Worm (Caenorhabditis elegans): Measurements from ENCODE around the gene ZC190.6.

Gene ZC190.6

ce11 chrV:8631277-8631765, 45.8 kb downstream of the ZC190.6 start, which contains the start of gene atg-18 (continued):
- TF ChIP-seq lin-39 (tag; optimal IDR thresholded peaks at IDR 0.05): peak; percentile 26
- TF ChIP-seq ceh-90 (tag; optimal IDR thresholded peaks at IDR 0.05): no peak
- TF ChIP-seq pag-3 (tag; optimal IDR thresholded peaks at IDR 0.05; ENCODE audit: borderline replicate concordance, insufficient read depth): no peak
- TF ChIP-seq nhr-47 (tag; optimal IDR thresholded peaks at IDR 0.05): peak; percentile 79
- no peak for TF ChIP-seq hlh-17 (GFP tag; optimal IDR thresholded peaks at IDR 0.05; ENCODE audit: borderline replicate concordance)
- peak; percentile 59 for TF ChIP-seq grh-1 (GFP tag; IDR thresholded peaks at IDR 0.05)
- TF ChIP-seq mef-2 (tag; optimal IDR thresholded peaks at IDR 0.05): peak; percentile 4

DNA sequence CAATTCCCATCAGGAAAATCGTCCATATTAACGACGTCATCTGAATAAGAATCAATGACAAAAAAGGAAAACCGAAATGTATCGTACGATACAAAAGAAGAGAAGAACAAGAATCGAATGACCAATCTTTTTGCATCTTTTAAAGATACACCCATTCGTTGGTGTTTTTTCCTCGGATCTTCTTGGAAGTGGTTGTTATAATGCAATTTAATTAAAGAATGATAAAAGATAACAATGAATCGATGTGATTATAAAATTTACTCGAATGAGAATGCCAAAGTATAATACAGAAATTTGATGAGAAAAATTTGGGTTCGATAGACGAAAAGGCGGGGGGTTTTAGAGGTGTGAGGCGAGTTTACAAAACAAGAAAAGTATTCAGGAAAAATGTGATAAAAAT, 48.1 kb downstream of the ZC190.6 start, which contains the start of gene F41E6.12:
F41E6.12 (minus strand) TSS at position 101 of the 400 bp plus-strand sequence.
- TF ChIP-seq mep-1 (tag; optimal IDR thresholded peaks at IDR 0.05) (no peak), blmp-1 (tag; optimal IDR thresholded peaks at IDR 0.05) (peak; percentile 21), ama-1 (optimal IDR thresholded peaks at IDR 0.05) (peak; percentile 50), nhr-85 (tag) (peak; percentile 49), egl-13 (tag; optimal IDR thresholded peaks at IDR 0.05) (no peak), efl-1 (optimal IDR thresholded peaks at IDR 0.05) (no peak), efl-1 (GFP tag; optimal IDR thresholded peaks at IDR 0.05 in 1 of 2) (peak in 1 of 2 experiments; percentile 37)

ce11 chrV:8627580-8627979, 49.5 kb downstream of the ZC190.6 start:
- TF ChIP-seq ceh-90 (tag; optimal IDR thresholded peaks at IDR 0.05) (no peak), efl-1 (optimal IDR thresholded peaks at IDR 0.05) (no peak), efl-1 (GFP tag; optimal IDR thresholded peaks at IDR 0.05 in 1 of 2) (peak in 1 of 2 experiments; percentile 48), nhr-84 (tag; optimal IDR thresholded peaks at IDR 0.05) (no peak), ces-1 (GFP tag; optimal IDR thresholded peaks at IDR 0.05) (no peak), nhr-85 (tag) (no peak), ets-5 (GFP tag; IDR thresholded peaks at IDR 0.05) (no peak), pag-3 (tag; optimal IDR thresholded peaks at IDR 0.05; ENCODE audit: borderline replicate concordance, insufficient read depth) (no peak), aha-1 (tag; optimal IDR thresholded peaks at IDR 0.05) (no peak)

DNA sequence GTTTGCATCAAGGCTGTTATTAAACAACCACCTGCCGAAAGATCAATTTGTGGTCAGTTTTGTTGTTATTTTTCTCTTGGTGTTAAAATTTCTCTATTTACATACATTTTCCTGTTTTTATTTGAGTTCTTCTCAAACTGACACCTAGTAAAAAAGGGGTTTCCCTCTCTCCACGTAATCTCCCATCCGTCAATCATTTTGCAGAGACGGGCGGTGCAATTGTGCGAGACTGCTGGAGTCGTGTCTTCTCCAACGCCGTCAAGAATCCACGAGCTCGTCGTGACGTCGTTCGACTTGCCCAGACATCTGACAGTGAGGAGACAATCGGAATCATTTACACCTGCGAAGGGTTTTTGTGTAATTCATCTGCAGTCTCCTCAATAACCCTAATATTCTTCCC, 50.7 kb downstream of the ZC190.6 start:
- peak; percentile 5 for TF ChIP-seq egl-13 (tag; optimal IDR thresholded peaks at IDR 0.05)
- peak; percentile 76 for TF ChIP-seq nhr-85 (tag)
- TF ChIP-seq nhr-71 (tag; optimal IDR thresholded peaks at IDR 0.05): peak; percentile 25
- TF ChIP-seq fkh-8 (tag; optimal IDR thresholded peaks at IDR 0.05): peak; percentile 6
- TF ChIP-seq lin-13 (GFP tag; optimal IDR thresholded peaks at IDR 0.05): no peak
- TF ChIP-seq lin-14 (GFP tag; optimal IDR thresholded peaks at IDR 0.05): peak; percentile 26
- no peak for TF ChIP-seq snu-23 (GFP tag; optimal IDR thresholded peaks at IDR 0.05)
